Fruit fly (Drosophila melanogaster): ENCODE results near the gene CG13001.

- TF ChIP-seq rgr (GFP tag; optimal IDR thresholded peaks at IDR 0.05) (no peak), sage (GFP tag; optimal IDR thresholded peaks at IDR 0.05) (no peak), Dif (GFP tag; optimal IDR thresholded peaks at IDR 0.05; ENCODE audit: partially characterized antibody) (no peak), Sp1 (GFP tag; optimal IDR thresholded peaks at IDR 0.05) (no peak), Hr83 (GFP tag; optimal IDR thresholded peaks at IDR 0.05; ENCODE audit: poor library complexity, severe bottlenecking) (no peak)
Measured at dm6 chrX:16934430-16934829, 8.2 kb downstream of the CG13001 start.
